Fruit fly (Drosophila melanogaster) whole organism, adult: ENCODE measurements around the gene CG43446.

Experiments used
- CG11617 ChIP-seq: fragments of 200-800 bp; sonication (Bioruptor generic); optimal IDR thresholded peaks from 2 replicates; lab custom pipeline; 2017; ENCODE audit warnings: mild to moderate bottlenecking, missing biosample characterization, missing genetic modification reagents, missing genetic modification characterization
- CG12768 ChIP-seq: fragments of 200-800 bp; sonication (Bioruptor generic); optimal IDR thresholded peaks from 2 replicates; lab custom pipeline; 2017; ENCODE audit warnings: missing biosample characterization, missing genetic modification characterization, mild to moderate bottlenecking, moderate library complexity, missing genetic modification reagents
- CG14711 ChIP-seq: fragments of 200-800 bp; sonication (Bioruptor generic); optimal IDR thresholded peaks from 2 replicates; lab custom pipeline; 2018; ENCODE audit warnings: missing biosample characterization, mild to moderate bottlenecking, missing genetic modification characterization, moderate library complexity
- CG7045 ChIP-seq: fragments of 200-800 bp; sonication (Bioruptor generic); optimal IDR thresholded peaks from 2 replicates; lab custom pipeline; 2017; ENCODE audit warnings: missing biosample characterization, mild to moderate bottlenecking, missing genetic modification characterization
- Clk ChIP-seq: fragments of 200-800 bp; sonication (Bioruptor generic); optimal IDR thresholded peaks from 2 replicates; lab custom pipeline; 2017; ENCODE audit warnings: missing biosample characterization, missing genetic modification characterization
- Crg-1 ChIP-seq: fragments of 200-800 bp; sonication (Bioruptor generic); optimal IDR thresholded peaks from 2 replicates; lab custom pipeline; 2016; ENCODE audit warnings: missing biosample characterization, missing genetic modification characterization
- bab1 ChIP-seq: fragments of 200-800 bp; sonication (Bioruptor generic); optimal IDR thresholded peaks from 3 replicates; lab custom pipeline; 2019; ENCODE audit warnings: missing biosample characterization, mild to moderate bottlenecking, missing genetic modification characterization, moderate library complexity
- cic ChIP-seq: fragments of 200-800 bp; sonication (Bioruptor generic); optimal IDR thresholded peaks from 2 replicates; lab custom pipeline; 2017; ENCODE audit warnings: missing biosample characterization, mild to moderate bottlenecking, missing genetic modification characterization, moderate library complexity
- cnc ChIP-seq, 2 experiments: fragments of >200 bp; optimal IDR thresholded peaks; 2 replicates each; lab custom pipeline; 2017
- kay ChIP-seq: fragments of 200-800 bp; sonication (Bioruptor generic); peaks from one replicate; lab custom pipeline; 2016; ENCODE audit warnings: missing biosample characterization, missing genetic modification characterization, borderline replicate concordance
- ovo ChIP-seq: fragments of 200-800 bp; sonication (Bioruptor generic); optimal IDR thresholded peaks from 2 replicates; lab custom pipeline; 2016; ENCODE audit warnings: missing biosample characterization, missing genetic modification characterization
- pad ChIP-seq: fragments of 200-800 bp; sonication (Bioruptor generic); optimal IDR thresholded peaks from 3 replicates; lab custom pipeline; 2017; ENCODE audit warnings: missing biosample characterization, missing genetic modification characterization, mild to moderate bottlenecking, moderate library complexity, missing genetic modification reagents
- tj ChIP-seq: fragments of 200-800 bp; sonication (Bioruptor generic); optimal IDR thresholded peaks from 3 replicates; lab custom pipeline; 2017; ENCODE audit warnings: missing biosample characterization, mild to moderate bottlenecking, missing genetic modification characterization, moderate library complexity
- toe ChIP-seq: fragments of 200-800 bp; sonication (Bioruptor generic); optimal IDR thresholded peaks from 2 replicates; lab custom pipeline; 2016; ENCODE audit warnings: missing biosample characterization, missing genetic modification characterization

- TF ChIP-seq CG11617 (GFP tag; lab: Kevin White, UChicago) (peak; percentile 28), cic (GFP tag; lab: Kevin White, UChicago) (peak; percentile 41), bab1 (GFP tag; lab: Kevin White, UChicago) (no peak), CG7045 (GFP tag; lab: Kevin White, UChicago) (no peak), Crg-1 (no peak), cnc (optimal IDR thresholded peaks at IDR 0.05; lab: Kevin White, UChicago) (no peak), Clk (GFP tag; lab: Kevin White, UChicago) (no peak), kay (peak; percentile 82), tj (GFP tag; lab: Kevin White, UChicago) (no peak), ovo (no peak), pad (GFP tag; lab: Kevin White, UChicago) (no peak), CG12768 (GFP tag; lab: Kevin White, UChicago) (no peak), toe (GFP tag; lab: Kevin White, UChicago) (no peak), CG14711 (tag; lab: Kevin White, UChicago) (no peak)
Measured at dm6 chr3R:21019073-21019472, 31.3 kb upstream of the CG43446 start.
